Worm (Caenorhabditis elegans) whole organism, L1 larva: Measurements from ENCODE around the gene srg-60.

Experiments used
- C04F5.9 ChIP-seq: sonication (generic microtip); optimal IDR thresholded peaks from 2 replicates; lab custom pipeline; 2016; ENCODE audit warnings: missing genetic modification characterization, missing compliant biosample characterization
- C34B4.2 ChIP-seq: sonication (generic microtip); optimal IDR thresholded peaks from 2 replicates; lab custom pipeline; 2017; ENCODE audit warnings: mild to moderate bottlenecking, missing genetic modification characterization, missing compliant biosample characterization
- F16B12.6 ChIP-seq: fragments of 150-350 bp; optimal IDR thresholded peaks from 2 replicates; lab custom pipeline; 2014; ENCODE audit warnings: missing biosample characterization, missing genetic modification characterization
- Y116A8C.19 ChIP-seq: sonication (generic microtip); optimal IDR thresholded peaks from 2 replicates; lab custom pipeline; 2016; ENCODE audit warnings: missing compliant biosample characterization, missing genetic modification characterization, borderline replicate concordance
- aly-2 ChIP-seq: fragments of 150-350 bp; optimal IDR thresholded peaks from 2 replicates; lab custom pipeline; 2014; ENCODE audit warnings: missing biosample characterization, missing genetic modification characterization
- ceh-63 ChIP-seq: fragments of 200-800 bp; sonication (Bioruptor generic); optimal IDR thresholded peaks from 2 replicates; lab custom pipeline; 2018; ENCODE audit warnings: mild to moderate bottlenecking, missing genetic modification characterization, missing compliant biosample characterization
- ceh-82 ChIP-seq, 3 experiments: fragments of 150-350 bp in 1 of 3; sonication (generic microtip) in 2 of 3; optimal IDR thresholded peaks; 2 replicates each; lab custom pipeline; 2014 to 2017; ENCODE audit warnings: missing biosample characterization in 3 of 3, missing genetic modification characterization in 3 of 3
- dpl-1 ChIP-seq, 3 experiments: fragments of 150-350 bp in 2 of 3; sonication (generic microtip) in 1 of 3; optimal IDR thresholded peaks; 2 replicates each; lab custom pipeline; 2014 to 2017; ENCODE audit warnings: missing biosample characterization in 3 of 3, missing genetic modification characterization in 3 of 3, missing genetic modification reagents in 3 of 3
- efl-3 ChIP-seq: fragments of 200-800 bp; sonication (Bioruptor generic); optimal IDR thresholded peaks from 2 replicates; lab custom pipeline; 2018; ENCODE audit warnings: mild to moderate bottlenecking, missing genetic modification characterization, missing compliant biosample characterization
- egl-13 ChIP-seq: sonication (generic microtip); optimal IDR thresholded peaks from 2 replicates; lab custom pipeline; 2016; ENCODE audit warnings: missing genotype, missing genetic modification reagents, missing genetic modification characterization, missing compliant biosample characterization
- elt-2 ChIP-seq: sonication (generic microtip); optimal IDR thresholded peaks from 2 replicates; lab custom pipeline; 2016; ENCODE audit warnings: missing genetic modification characterization, mild to moderate bottlenecking, inconsistent platforms, missing compliant biosample characterization, missing genetic modification reagents
- ets-5 ChIP-seq: fragments of 200-800 bp; sonication (Bioruptor generic); IDR thresholded peaks from 2 replicates; pipeline ENCODE4 v1.3.6; 2022; ENCODE audit warnings: missing genetic modification characterization, missing compliant biosample characterization
- fkh-10 ChIP-seq: sonication (generic microtip); optimal IDR thresholded peaks from 2 replicates; lab custom pipeline; 2017; ENCODE audit warnings: missing biosample characterization, missing genetic modification reagents, missing genetic modification characterization
- fos-1 ChIP-seq: fragments of 150-350 bp; optimal IDR thresholded peaks from 2 replicates; lab custom pipeline; 2014; ENCODE audit warnings: missing biosample characterization, missing genetic modification characterization
- grh-1 ChIP-seq: fragments of 200-800 bp; sonication (Bioruptor generic); IDR thresholded peaks from 2 replicates; pipeline ENCODE4 v1.3.6; 2022; ENCODE audit warnings: missing genetic modification reagents, missing genetic modification characterization, missing compliant biosample characterization
- hlh-4 ChIP-seq: sonication (generic microtip); optimal IDR thresholded peaks from 2 replicates; lab custom pipeline; 2016; ENCODE audit warnings: mild to moderate bottlenecking, missing genetic modification characterization, missing compliant biosample characterization
- jun-1 ChIP-seq: fragments of 150-350 bp; optimal IDR thresholded peaks from 2 replicates; lab custom pipeline; 2014; ENCODE audit warnings: missing biosample characterization, missing genetic modification reagents, missing genetic modification characterization
- lin-35 ChIP-seq, 2 experiments: fragments of 150-350 bp; optimal IDR thresholded peaks; 2 replicates each; lab custom pipeline; 2014; ENCODE audit warnings: missing biosample characterization in 2 of 2, missing genetic modification characterization in 2 of 2, missing genetic modification reagents in 2 of 2
- mep-1 ChIP-seq: fragments of 150-350 bp; optimal IDR thresholded peaks from 2 replicates; lab custom pipeline; 2014; ENCODE audit warnings: missing biosample characterization, missing genetic modification characterization
- nhr-11 ChIP-seq: fragments of 150-350 bp; optimal IDR thresholded peaks from 2 replicates; lab custom pipeline; 2014; ENCODE audit warnings: missing biosample characterization, missing genetic modification characterization
- nhr-12 ChIP-seq: sonication (generic microtip); optimal IDR thresholded peaks from 2 replicates; lab custom pipeline; 2017; ENCODE audit warnings: missing biosample characterization, missing genetic modification characterization
- nhr-20 ChIP-seq: sonication (generic microtip); optimal IDR thresholded peaks from 2 replicates; lab custom pipeline; 2016; ENCODE audit warnings: mild to moderate bottlenecking, missing genetic modification characterization, missing compliant biosample characterization
- nhr-237 ChIP-seq: fragments of 150-350 bp; optimal IDR thresholded peaks from 2 replicates; lab custom pipeline; 2014; ENCODE audit warnings: missing biosample characterization, missing genetic modification characterization
- nhr-47 ChIP-seq: sonication (generic microtip); optimal IDR thresholded peaks from 2 replicates; lab custom pipeline; 2016; ENCODE audit warnings: mild to moderate bottlenecking, missing genetic modification characterization, moderate library complexity, missing compliant biosample characterization
- nhr-76 ChIP-seq: sonication (generic microtip); optimal IDR thresholded peaks from 2 replicates; lab custom pipeline; 2017; ENCODE audit warnings: missing biosample characterization, missing genetic modification characterization
- nhr-77 ChIP-seq: fragments of 150-350 bp; optimal IDR thresholded peaks from 2 replicates; lab custom pipeline; 2014; ENCODE audit warnings: missing biosample characterization, missing genetic modification characterization
- nhr-84 ChIP-seq: sonication (generic microtip); optimal IDR thresholded peaks from 2 replicates; lab custom pipeline; 2017; ENCODE audit warnings: missing biosample characterization, missing genetic modification characterization
- pag-3 ChIP-seq: sonication (generic microtip); optimal IDR thresholded peaks from 2 replicates; lab custom pipeline; 2017; ENCODE audit warnings: missing genetic modification characterization, mild to moderate bottlenecking, missing compliant biosample characterization, antibody characterized with exemption, borderline replicate concordance; ENCODE audit not compliant: insufficient read depth
- pax-3 ChIP-seq: fragments of 200-800 bp; sonication (Bioruptor generic); optimal IDR thresholded peaks from 2 replicates; lab custom pipeline; 2018; ENCODE audit warnings: mild to moderate bottlenecking, missing genetic modification characterization, moderate library complexity, missing compliant biosample characterization
- skn-1 ChIP-seq: fragments of 150-350 bp; optimal IDR thresholded peaks from 2 replicates; lab custom pipeline; 2014; ENCODE audit warnings: missing biosample characterization, missing genetic modification characterization
- snu-23 ChIP-seq: sonication (generic microtip); optimal IDR thresholded peaks from 2 replicates; lab custom pipeline; 2016; ENCODE audit warnings: missing genetic modification characterization, missing compliant biosample characterization
- sptf-1 ChIP-seq: fragments of 150-350 bp; optimal IDR thresholded peaks from 2 replicates; lab custom pipeline; 2014; ENCODE audit warnings: missing biosample characterization, missing genetic modification characterization
- tbx-2 ChIP-seq: sonication (generic microtip); optimal IDR thresholded peaks from 2 replicates; lab custom pipeline; 2016; ENCODE audit warnings: missing genetic modification characterization, missing compliant biosample characterization
- tlp-1 ChIP-seq: fragments of 150-350 bp; optimal IDR thresholded peaks from 2 replicates; lab custom pipeline; 2014; ENCODE audit warnings: missing biosample characterization, missing genetic modification characterization
- unc-130 ChIP-seq: fragments of 150-350 bp; optimal IDR thresholded peaks from 2 replicates; lab custom pipeline; 2017; ENCODE audit warnings: missing biosample characterization, missing genetic modification characterization, inconsistent platforms
- unc-30 ChIP-seq: sonication (generic microtip); optimal IDR thresholded peaks from 2 replicates; lab custom pipeline; 2017; ENCODE audit warnings: missing biosample characterization, missing genetic modification characterization
- unc-62 ChIP-seq: fragments of 150-350 bp; optimal IDR thresholded peaks from 2 replicates; lab custom pipeline; 2014; ENCODE audit warnings: missing biosample characterization, missing genetic modification reagents, missing genetic modification characterization
- unc-98 ChIP-seq: fragments of 200-800 bp; sonication (Bioruptor generic); IDR thresholded peaks from 2 replicates; pipeline ENCODE4 v1.3.6; 2022; ENCODE audit warnings: missing genetic modification characterization, missing compliant biosample characterization
- vab-15 ChIP-seq: sonication (generic microtip); optimal IDR thresholded peaks from 2 replicates; lab custom pipeline; 2017; ENCODE audit warnings: missing genotype, mild to moderate bottlenecking, missing genetic modification characterization, missing compliant biosample characterization
- zag-1 ChIP-seq: fragments of 150-350 bp; optimal IDR thresholded peaks from 2 replicates; lab custom pipeline; 2014; ENCODE audit warnings: missing biosample characterization, missing genetic modification characterization
- zip-4 ChIP-seq: fragments of 200-800 bp; sonication (Bioruptor generic); optimal IDR thresholded peaks from 2 replicates; lab custom pipeline; 2018; ENCODE audit warnings: mild to moderate bottlenecking, missing genetic modification characterization, moderate library complexity, missing compliant biosample characterization

srg-60 gene

DNA sequence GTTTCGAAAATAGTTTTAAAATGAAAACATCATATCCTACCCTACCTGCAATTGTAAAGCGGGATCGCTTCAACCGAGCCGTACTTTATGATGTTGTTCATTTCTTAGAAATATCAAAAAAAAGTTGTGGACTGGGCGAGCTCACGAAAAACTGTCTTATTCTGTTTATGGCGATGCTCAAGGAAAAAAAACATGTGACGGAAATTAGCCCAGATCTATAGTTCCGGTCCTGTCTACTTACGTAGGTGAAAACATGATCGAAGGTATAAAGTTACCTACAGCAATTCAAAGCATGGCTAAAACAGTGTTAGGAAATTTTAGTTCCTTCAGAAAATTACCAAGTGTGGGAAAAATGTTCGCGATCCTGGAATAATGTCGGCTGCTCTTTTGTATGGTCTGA, 1.7 kb downstream of the srg-60 start, which contains the start of gene srt-27:
TSS of gene srt-27 (minus strand) at position 101 of the 400 bp plus-strand sequence.
- no peak for TF ChIP-seq unc-130
- TF ChIP-seq efl-3 (GFP tag; lab: Kevin White, UChicago): no peak
- TF ChIP-seq snu-23: no peak
- no peak for TF ChIP-seq unc-30 (tag; lab: Kevin White, UChicago)
- no peak for TF ChIP-seq pag-3 (tag; lab: Kevin White, UChicago)
- no peak for TF ChIP-seq skn-1 (tag; lab: Kevin White, UChicago)
- no peak for TF ChIP-seq sptf-1 (tag; lab: Kevin White, UChicago)
- no peak for TF ChIP-seq ceh-82 (tag; optimal IDR thresholded peaks at IDR 0.05; lab: Kevin White, UChicago)
- no peak for TF ChIP-seq unc-62 (GFP tag; lab: Kevin White, UChicago)
- TF ChIP-seq Y116A8C.19 (tag; lab: Kevin White, UChicago): no peak
- TF ChIP-seq grh-1 (GFP tag; lab: Robert Waterston, UW): no peak

DNA sequence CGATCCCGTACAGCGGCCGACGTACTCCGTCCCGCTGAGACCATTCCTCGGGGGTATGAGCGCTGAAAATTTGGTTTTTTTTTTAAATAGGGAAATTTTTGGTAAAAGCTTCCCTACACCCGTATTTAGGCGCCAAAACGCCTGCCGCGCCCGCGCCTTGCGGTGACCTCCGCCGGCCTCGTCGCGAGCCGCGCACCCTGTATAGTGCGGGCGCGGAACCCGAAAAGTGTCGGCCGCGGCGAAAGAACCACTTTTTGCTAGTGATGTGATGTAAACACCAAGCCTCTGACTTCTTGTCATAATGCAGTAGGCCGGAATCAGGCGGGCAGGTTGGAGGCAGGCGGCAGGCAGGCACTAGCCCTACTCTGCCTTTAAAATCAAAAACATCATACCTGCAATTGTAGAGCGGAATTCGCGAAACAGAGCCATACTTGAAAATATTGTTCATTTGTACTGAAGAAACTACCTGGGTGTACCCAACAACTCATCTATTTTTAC, 3.7 kb downstream of the srg-60 start, which contains the start of gene srt-29:
TSS of gene srt-29 (minus strand) at position 448 of the 498 bp plus-strand sequence.
- no peak for TF ChIP-seq egl-13
- no peak for TF ChIP-seq Y116A8C.19 (tag; lab: Kevin White, UChicago)
- no peak for TF ChIP-seq zip-4 (GFP tag; lab: Kevin White, UChicago)
- TF ChIP-seq zag-1: no peak
- TF ChIP-seq nhr-77 (tag; lab: Kevin White, UChicago): no peak
- TF ChIP-seq snu-23: no peak
- no peak for TF ChIP-seq efl-3 (GFP tag; lab: Kevin White, UChicago)
- no peak for TF ChIP-seq fkh-10 (GFP tag; lab: Kevin White, UChicago)
- TF ChIP-seq nhr-76 (tag; lab: Kevin White, UChicago): no peak

DNA sequence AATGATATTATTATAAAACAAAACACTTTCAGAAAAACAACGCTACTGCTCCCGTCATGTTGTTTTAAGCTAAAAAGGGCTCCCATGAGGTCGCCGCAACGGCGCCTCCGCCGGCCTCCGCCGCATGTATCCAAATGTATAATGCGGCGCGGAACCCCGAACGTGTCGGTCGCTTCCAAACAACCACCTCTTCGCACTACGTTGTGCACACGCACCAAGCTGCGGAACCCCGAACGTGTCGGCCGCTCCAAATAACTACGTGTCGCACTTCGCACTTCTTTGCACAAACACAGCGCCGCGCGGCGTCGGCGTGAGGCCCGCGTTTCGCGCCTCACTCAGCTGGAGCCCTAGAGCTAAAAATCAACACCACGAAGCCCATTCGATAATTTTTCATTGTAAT, 5.5 kb downstream of the srg-60 start:
- TF ChIP-seq C34B4.2 (tag; lab: Kevin White, UChicago) (no peak), tlp-1 (no peak), vab-15 (tag; lab: Kevin White, UChicago) (no peak), ceh-63 (GFP tag; lab: Kevin White, UChicago) (no peak)

DNA sequence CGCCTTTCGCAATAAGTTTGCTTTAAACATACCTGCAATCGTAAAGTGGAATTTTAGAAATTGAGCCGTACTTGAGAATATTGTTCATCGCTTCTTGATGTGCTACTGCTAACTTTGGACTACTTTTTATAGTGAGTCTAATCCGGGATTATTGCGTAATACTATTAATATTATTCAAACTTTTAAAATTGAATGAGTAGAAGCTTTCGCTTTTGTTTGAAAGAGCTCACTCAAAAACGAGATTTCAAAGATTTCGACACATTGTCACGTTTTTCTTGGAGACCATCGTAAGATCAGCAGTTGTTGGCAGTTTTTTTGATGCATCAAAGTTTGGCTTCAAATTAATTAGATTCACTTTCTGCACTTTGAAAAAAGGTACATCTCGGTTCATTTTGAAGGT, 8.9 kb downstream of the srg-60 start, which contains the start of gene srt-28:
TSS of gene srt-28 (minus strand) at position 101 of the 400 bp plus-strand sequence.
- TF ChIP-seq aly-2: no peak
- peak; percentile 18 for TF ChIP-seq pax-3 (tag; lab: Kevin White, UChicago)
- TF ChIP-seq nhr-47: no peak
- TF ChIP-seq dpl-1 (GFP tag; optimal IDR thresholded peaks at IDR 0.05; lab: Kevin White, UChicago): no peak
- TF ChIP-seq jun-1 (tag; lab: Kevin White, UChicago): no peak

DNA sequence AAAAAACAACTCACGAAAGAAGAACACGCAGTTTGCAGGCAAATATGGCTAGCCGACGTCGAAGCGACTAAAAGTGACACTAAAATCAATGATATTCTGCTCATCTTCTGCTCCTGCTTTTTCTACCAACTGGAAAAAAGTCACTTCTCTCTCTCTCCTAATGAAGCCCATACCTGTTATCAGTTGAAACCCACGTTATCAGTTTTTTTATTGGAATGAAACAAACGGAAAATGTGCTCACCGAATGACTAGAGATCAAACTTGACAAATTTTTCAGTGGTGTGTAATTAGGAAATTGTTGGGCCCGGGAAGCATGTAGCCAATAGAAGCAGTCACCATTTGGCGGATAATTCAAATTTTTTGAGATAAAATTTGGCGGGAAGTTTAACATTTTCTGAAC, 11.0 kb downstream of the srg-60 start, which contains the start of gene C24B9.3:
TSS of gene C24B9.3 (minus strand) at position 171 of the 400 bp plus-strand sequence.
- TF ChIP-seq tlp-1 (no peak), elt-2 (tag; lab: Kevin White, UChicago) (peak; percentile 63), lin-35 (GFP tag; optimal IDR thresholded peaks at IDR 0.05; lab: Kevin White, UChicago) (peak in 1 of 2 experiments; percentile 11), unc-62 (GFP tag; lab: Kevin White, UChicago) (no peak)
- TF ChIP-seq, all 84 proteins: peak for 2

DNA sequence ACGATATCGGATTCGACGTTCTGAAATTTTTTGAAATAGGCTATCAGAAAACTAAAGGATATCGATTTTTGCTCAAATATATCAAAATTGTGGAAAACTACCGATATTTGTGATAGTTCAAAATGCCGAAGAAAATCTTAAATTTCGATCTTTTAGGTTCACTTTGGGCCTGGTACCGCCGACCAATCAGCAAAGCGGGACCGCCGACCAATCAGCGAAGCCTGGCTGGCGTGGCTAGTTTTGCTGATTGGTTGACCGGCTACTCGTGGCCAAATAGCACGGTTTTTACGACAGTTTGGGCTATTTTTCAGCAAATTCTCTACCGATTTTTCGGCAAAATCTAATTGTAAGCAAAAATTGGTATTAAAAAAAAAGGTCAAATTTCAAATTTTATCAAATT, 12.3 kb downstream of the srg-60 start:
- TF ChIP-seq ets-5 (GFP tag; lab: Robert Waterston, UW): no peak
- TF ChIP-seq nhr-12 (tag; lab: Kevin White, UChicago): no peak
- no peak for TF ChIP-seq nhr-237 (tag; lab: Kevin White, UChicago)
- no peak for TF ChIP-seq mep-1 (tag; lab: Kevin White, UChicago)
- no peak for TF ChIP-seq unc-98 (GFP tag; lab: Robert Waterston, UW)
- no peak for TF ChIP-seq F16B12.6 (tag; lab: Kevin White, UChicago)
- no peak for TF ChIP-seq pag-3 (tag; lab: Kevin White, UChicago)
- TF ChIP-seq nhr-20 (tag; lab: Kevin White, UChicago): no peak
- no peak for TF ChIP-seq nhr-11 (tag; lab: Kevin White, UChicago)
- no peak for TF ChIP-seq nhr-47
- no peak for TF ChIP-seq skn-1 (tag; lab: Kevin White, UChicago)
- TF ChIP-seq tbx-2: no peak
- TF ChIP-seq fos-1 (tag; lab: Kevin White, UChicago): no peak
- no peak for TF ChIP-seq unc-30 (tag; lab: Kevin White, UChicago)
- TF ChIP-seq C04F5.9 (tag; lab: Kevin White, UChicago): no peak
- TF ChIP-seq lin-35 (GFP tag; optimal IDR thresholded peaks at IDR 0.05; lab: Kevin White, UChicago): no peak
- no peak for TF ChIP-seq nhr-84 (tag; lab: Kevin White, UChicago)
- TF ChIP-seq dpl-1 (GFP tag; optimal IDR thresholded peaks at IDR 0.05; lab: Kevin White, UChicago): no peak
- no peak for TF ChIP-seq hlh-4 (tag; lab: Kevin White, UChicago)
